Worm (Caenorhabditis elegans) whole organism, late embryonic: ENCODE measurements around the gene rpm-1.

Source experiments
- K02D7.2 ChIP-seq: sonication (generic microtip); optimal IDR thresholded peaks from 2 replicates; lab custom pipeline; 2017; ENCODE audit warnings: mild to moderate bottlenecking, missing genetic modification characterization, missing compliant biosample characterization
- ahr-1 ChIP-seq: sonication (generic microtip); optimal IDR thresholded peaks from 2 replicates; lab custom pipeline; 2016; ENCODE audit warnings: missing genetic modification characterization, missing compliant biosample characterization
- ama-1 ChIP-seq: fragments of 150-350 bp; optimal IDR thresholded peaks from 2 replicates; lab custom pipeline; 2014
- ceh-19 ChIP-seq: fragments of 200-800 bp; sonication (Bioruptor generic); optimal IDR thresholded peaks from 2 replicates; lab custom pipeline; 2018; ENCODE audit warnings: mild to moderate bottlenecking, missing genetic modification characterization, missing compliant biosample characterization
- ceh-22 ChIP-seq: sonication (generic microtip); optimal IDR thresholded peaks from 2 replicates; lab custom pipeline; 2017; ENCODE audit warnings: missing biosample characterization, missing genetic modification characterization
- ceh-30 ChIP-seq: fragments of 150-350 bp; optimal IDR thresholded peaks from 2 replicates; lab custom pipeline; 2014; ENCODE audit warnings: missing biosample characterization, missing genetic modification characterization
- ceh-31 ChIP-seq: sonication (generic microtip); optimal IDR thresholded peaks from 2 replicates; lab custom pipeline; 2016; ENCODE audit warnings: missing genetic modification characterization, missing compliant biosample characterization
- ceh-34 ChIP-seq: sonication (generic microtip); optimal IDR thresholded peaks from 2 replicates; lab custom pipeline; 2016; ENCODE audit warnings: mild to moderate bottlenecking, missing genetic modification characterization, missing compliant biosample characterization
- ceh-45 ChIP-seq: fragments of 200-800 bp; sonication (Bioruptor generic); IDR thresholded peaks from 2 replicates; pipeline ENCODE4 v1.3.6; 2022; ENCODE audit warnings: missing genetic modification reagents, missing genetic modification characterization, missing compliant biosample characterization
- ceh-48 ChIP-seq: sonication (generic microtip); optimal IDR thresholded peaks from 2 replicates; lab custom pipeline; 2016; ENCODE audit warnings: missing genetic modification characterization, inconsistent platforms, missing compliant biosample characterization
- ceh-6 ChIP-seq: fragments of 200-800 bp; sonication (Bioruptor generic); optimal IDR thresholded peaks from 2 replicates; lab custom pipeline; 2018; ENCODE audit warnings: mild to moderate bottlenecking, missing genetic modification characterization, missing compliant biosample characterization
- ceh-9 ChIP-seq: sonication (generic microtip); optimal IDR thresholded peaks from 2 replicates; lab custom pipeline; 2016; ENCODE audit warnings: mild to moderate bottlenecking, missing genetic modification characterization, inconsistent platforms, missing compliant biosample characterization
- che-1 ChIP-seq: sonication (generic microtip); optimal IDR thresholded peaks from 2 replicates; lab custom pipeline; 2016; ENCODE audit warnings: mild to moderate bottlenecking, missing genetic modification characterization, missing compliant biosample characterization
- elt-2 ChIP-seq: sonication (generic microtip); optimal IDR thresholded peaks from 2 replicates; lab custom pipeline; 2016; ENCODE audit warnings: missing genetic modification reagents, missing genetic modification characterization, missing compliant biosample characterization
- elt-4 ChIP-seq: sonication (generic microtip); optimal IDR thresholded peaks from 2 replicates; lab custom pipeline; 2016; ENCODE audit warnings: missing genetic modification characterization, missing compliant biosample characterization
- eyg-1 ChIP-seq: sonication (generic microtip); optimal IDR thresholded peaks from 2 replicates; lab custom pipeline; 2016; ENCODE audit warnings: missing genotype, missing genetic modification characterization, missing compliant biosample characterization
- fax-1 ChIP-seq: sonication (generic microtip); optimal IDR thresholded peaks from 2 replicates; lab custom pipeline; 2016; ENCODE audit warnings: missing genotype, missing genetic modification characterization, missing compliant biosample characterization
- fkh-6 ChIP-seq: sonication (generic microtip); optimal IDR thresholded peaks from 2 replicates; lab custom pipeline; 2016; ENCODE audit warnings: missing genetic modification characterization, missing compliant biosample characterization
- gmeb-2 ChIP-seq: sonication (generic microtip); optimal IDR thresholded peaks from 2 replicates; lab custom pipeline; 2016; ENCODE audit warnings: missing genetic modification characterization, inconsistent platforms, missing compliant biosample characterization
- hlh-13 ChIP-seq: fragments of 200-800 bp; sonication (Bioruptor generic); optimal IDR thresholded peaks from 2 replicates; lab custom pipeline; 2018; ENCODE audit warnings: mild to moderate bottlenecking, missing genetic modification characterization, missing compliant biosample characterization
- hlh-8 ChIP-seq: sonication (generic microtip); optimal IDR thresholded peaks from 2 replicates; lab custom pipeline; 2016; ENCODE audit warnings: missing genotype, missing genetic modification characterization, missing compliant biosample characterization
- lim-6 ChIP-seq: sonication (generic microtip); optimal IDR thresholded peaks from 2 replicates; lab custom pipeline; 2016; ENCODE audit warnings: missing genetic modification characterization, missing compliant biosample characterization
- lin-11 ChIP-seq: fragments of 200-800 bp; sonication (Bioruptor generic); optimal IDR thresholded peaks from 2 replicates; lab custom pipeline; 2018; ENCODE audit warnings: mild to moderate bottlenecking, missing genetic modification characterization, missing compliant biosample characterization
- madf-2 ChIP-seq: sonication (generic microtip); optimal IDR thresholded peaks from 2 replicates; lab custom pipeline; 2017; ENCODE audit warnings: missing genetic modification characterization, missing compliant biosample characterization
- mec-3 ChIP-seq: sonication (generic microtip); optimal IDR thresholded peaks from 2 replicates; lab custom pipeline; 2016; ENCODE audit warnings: borderline replicate concordance, missing genetic modification characterization, missing compliant biosample characterization
- nhr-11 ChIP-seq: fragments of 150-350 bp; optimal IDR thresholded peaks from 2 replicates; lab custom pipeline; 2014; ENCODE audit warnings: missing biosample characterization, missing genetic modification characterization
- npax-4 ChIP-seq: sonication (generic microtip); optimal IDR thresholded peaks from 2 replicates; lab custom pipeline; 2016; ENCODE audit warnings: missing genetic modification characterization, missing compliant biosample characterization
- pag-3 ChIP-seq: sonication (generic microtip); optimal IDR thresholded peaks from 2 replicates; lab custom pipeline; 2016; ENCODE audit warnings: missing compliant biosample characterization, missing genetic modification characterization, borderline replicate concordance
- pha-4 ChIP-seq: fragments of 150-350 bp; optimal IDR thresholded peaks from 2 replicates; lab custom pipeline; 2018; ENCODE audit warnings: missing biosample characterization, missing genetic modification reagents, missing genetic modification characterization
- pqm-1 ChIP-seq: sonication (generic microtip); optimal IDR thresholded peaks from 2 replicates; lab custom pipeline; 2016; ENCODE audit warnings: missing genetic modification characterization, missing compliant biosample characterization
- sox-4 ChIP-seq: sonication (generic microtip); optimal IDR thresholded peaks from 2 replicates; lab custom pipeline; 2017; ENCODE audit warnings: mild to moderate bottlenecking, missing genetic modification characterization, inconsistent platforms, missing compliant biosample characterization
- tbx-2 ChIP-seq: sonication (generic microtip); optimal IDR thresholded peaks from 2 replicates; lab custom pipeline; 2016; ENCODE audit warnings: missing genetic modification characterization, missing compliant biosample characterization
- tbx-7 ChIP-seq: sonication (generic microtip); optimal IDR thresholded peaks from 2 replicates; lab custom pipeline; 2016; ENCODE audit warnings: missing genotype, missing genetic modification characterization, missing compliant biosample characterization
- ttx-3 ChIP-seq: sonication (generic microtip); optimal IDR thresholded peaks from 2 replicates; lab custom pipeline; 2016; ENCODE audit warnings: missing genetic modification reagents, missing genetic modification characterization, missing compliant biosample characterization
- unc-3 ChIP-seq, 2 experiments: fragments of 200-800 bp in 1 of 2; sonication (Bioruptor generic) in 1 of 2; sonication (generic microtip) in 1 of 2; conservative IDR thresholded peaks in 1 of 2; optimal IDR thresholded peaks in 1 of 2; 2 replicates each; pipeline versions ENCODE4 v1.3.6 to Lab custom; 2016 to 2022; ENCODE audit warnings: missing compliant biosample characterization in 2 of 2, missing genetic modification characterization in 2 of 2, missing genetic modification reagents in 1 of 2
- unc-42 ChIP-seq: sonication (generic microtip); optimal IDR thresholded peaks from 2 replicates; lab custom pipeline; 2016; ENCODE audit warnings: missing genotype, missing genetic modification characterization, missing compliant biosample characterization
- unc-55 ChIP-seq: sonication (generic microtip); optimal IDR thresholded peaks from 2 replicates; lab custom pipeline; 2017; ENCODE audit warnings: missing biosample characterization, missing genetic modification reagents, missing genetic modification characterization
- ztf-16 ChIP-seq: sonication (generic microtip); optimal IDR thresholded peaks from 2 replicates; lab custom pipeline; 2017; ENCODE audit warnings: missing genetic modification characterization, missing compliant biosample characterization

The rpm-1 gene

ce11 chrV:8796889-8797288, 22.9 kb downstream of the rpm-1 start:
- TF ChIP-seq ceh-6 (GFP tag; lab: Kevin White, UChicago) (no peak), ceh-31 (tag; lab: Kevin White, UChicago) (peak; percentile 49)
- TF ChIP-seq, all 69 proteins: peak for 1

ce11 chrV:8796246-8796645, 23.5 kb downstream of the rpm-1 start:
- no peak for TF ChIP-seq fkh-6 (tag; lab: Kevin White, UChicago)
- TF ChIP-seq elt-4 (tag; lab: Kevin White, UChicago), result no peak
- TF ChIP-seq ceh-22 (tag; lab: Kevin White, UChicago), result no peak
- TF ChIP-seq ceh-19 (GFP tag; lab: Kevin White, UChicago), result no peak
- TF ChIP-seq hlh-8 (tag; lab: Kevin White, UChicago), result no peak
- no peak for TF ChIP-seq pqm-1 (tag; lab: Kevin White, UChicago)
- TF ChIP-seq ceh-34 (tag; lab: Kevin White, UChicago), result no peak
- no peak for TF ChIP-seq lim-6 (tag; lab: Kevin White, UChicago)
- TF ChIP-seq ceh-31 (tag; lab: Kevin White, UChicago), result no peak
- no peak for TF ChIP-seq ama-1
- no peak for TF ChIP-seq gmeb-2 (tag; lab: Kevin White, UChicago)
- TF ChIP-seq pha-4 (tag; lab: Kevin White, UChicago), result no peak
- no peak for TF ChIP-seq tbx-7 (tag; lab: Kevin White, UChicago)
- no peak for TF ChIP-seq npax-4
- no peak for TF ChIP-seq ceh-30 (tag; lab: Kevin White, UChicago)
- no peak for TF ChIP-seq K02D7.2 (tag; lab: Kevin White, UChicago)
- TF ChIP-seq, all 69 proteins: peak for 0

- TF ChIP-seq pag-3 (tag; lab: Kevin White, UChicago), result no peak
- no peak for TF ChIP-seq ceh-22 (tag; lab: Kevin White, UChicago)
- no peak for TF ChIP-seq che-1 (tag; lab: Kevin White, UChicago)
- no peak for TF ChIP-seq fax-1 (tag; lab: Kevin White, UChicago)
- TF ChIP-seq elt-2 (tag; lab: Kevin White, UChicago), result peak; percentile 27
- no peak for TF ChIP-seq pha-4 (tag; lab: Kevin White, UChicago)
- TF ChIP-seq eyg-1 (tag; lab: Kevin White, UChicago), result no peak
These were observed 24.3 kb downstream of the rpm-1 start for ce11 chrV:8795499-8795898.

ce11 chrV:8792814-8793213, 26.9 kb downstream of the rpm-1 start:
- TF ChIP-seq fkh-6 (tag; lab: Kevin White, UChicago) (no peak), ama-1 (peak; percentile 42)
- TF ChIP-seq, all 69 proteins: peak for 1

- TF ChIP-seq ceh-19 (GFP tag; lab: Kevin White, UChicago), result no peak
These were observed 30.4 kb downstream of the rpm-1 start for ce11 chrV:8789345-8789744.

ce11 chrV:8786245-8786644, 33.5 kb downstream of the rpm-1 start, which contains the start of gene sup-37:
TSS of gene sup-37 (plus strand) at chrV:8786545.
- TF ChIP-seq lim-6 (tag; lab: Kevin White, UChicago) (no peak), madf-2 (tag; lab: Kevin White, UChicago) (no peak), ceh-31 (tag; lab: Kevin White, UChicago) (no peak), unc-42 (tag; lab: Kevin White, UChicago) (no peak), lin-11 (tag; lab: Kevin White, UChicago) (no peak), pqm-1 (tag; lab: Kevin White, UChicago) (no peak), npax-4 (no peak), sox-4 (tag; lab: Kevin White, UChicago) (no peak), mec-3 (tag; lab: Kevin White, UChicago) (no peak), ceh-9 (tag; lab: Kevin White, UChicago) (no peak)

ce11 chrV:8785526-8785925, 34.2 kb downstream of the rpm-1 start:
- TF ChIP-seq unc-55 (GFP tag; lab: Kevin White, UChicago) (peak; percentile 40), tbx-2 (tag; lab: Kevin White, UChicago) (peak; percentile 88), ztf-16 (tag; lab: Kevin White, UChicago) (peak; percentile 53), fkh-6 (tag; lab: Kevin White, UChicago) (no peak), pag-3 (tag; lab: Kevin White, UChicago) (no peak), ama-1 (no peak), madf-2 (tag; lab: Kevin White, UChicago) (no peak), pha-4 (tag; lab: Kevin White, UChicago) (no peak), tbx-7 (tag; lab: Kevin White, UChicago) (no peak), che-1 (tag; lab: Kevin White, UChicago) (peak; percentile 44), ttx-3 (tag; lab: Kevin White, UChicago) (no peak), ceh-48 (tag; lab: Kevin White, UChicago) (peak; percentile 27), lin-11 (tag; lab: Kevin White, UChicago) (peak; percentile 30), hlh-13 (GFP tag; lab: Kevin White, UChicago) (peak; percentile 41), nhr-11 (tag; lab: Kevin White, UChicago) (no peak), ceh-45 (GFP tag; lab: Robert Waterston, UW) (no peak), ahr-1 (no peak), unc-3 (GFP tag; conservative IDR thresholded peaks at IDR 0.05; lab: Robert Waterston, UW) (no peak), unc-3 (tag; optimal IDR thresholded peaks at IDR 0.05; lab: Kevin White, UChicago) (no peak)
